Worm (Caenorhabditis elegans): Measurements from ENCODE around the gene scl-6.

DNA sequence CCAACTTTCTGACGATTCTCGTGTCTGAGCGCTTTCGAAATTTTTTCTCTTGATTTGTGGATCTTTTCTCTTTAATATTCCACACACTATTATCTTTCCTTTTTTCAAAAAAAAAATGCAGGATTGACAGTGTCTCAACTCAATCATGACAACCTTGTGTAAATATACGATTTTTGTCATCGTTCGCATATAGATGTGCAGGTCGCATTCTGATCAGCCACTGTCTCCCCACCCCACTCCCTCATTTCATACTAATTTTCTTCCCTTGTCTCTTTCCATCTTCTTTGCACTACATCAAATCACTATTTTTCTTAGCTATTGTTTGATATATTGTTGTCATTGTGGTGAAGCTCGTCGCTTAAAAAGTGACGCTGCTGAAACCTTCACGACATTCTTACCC is 33.2 kb upstream of the scl-6 start:
- TF ChIP-seq ttx-3 (tag; optimal IDR thresholded peaks at IDR 0.05) (no peak), rnt-1 (tag; optimal IDR thresholded peaks at IDR 0.05) (no peak)
